Fruit fly (Drosophila melanogaster) whole organism, embryonic: ENCODE data around the gene dyw.

Experiments
- Abd-B ChIP-seq: fragments of 200-800 bp; sonication (Bioruptor generic); optimal IDR thresholded peaks from 2 replicates; lab custom pipeline; 2018; ENCODE audit warnings: missing biosample characterization, mild to moderate bottlenecking, missing genetic modification characterization, moderate library complexity
- CG10959 ChIP-seq: fragments of 200-800 bp; sonication (Bioruptor generic); IDR thresholded peaks from 2 replicates; pipeline ENCODE4 v1.3.6; 2022; ENCODE audit warnings: missing biosample characterization, missing genetic modification characterization
- CG11085 ChIP-seq: fragments of 200-800 bp; sonication (Bioruptor generic); IDR thresholded peaks from 2 replicates; pipeline ENCODE4 v1.3.6; 2022; ENCODE audit warnings: missing biosample characterization, missing genetic modification characterization
- CG11504 ChIP-seq: fragments of 200-800 bp; sonication (Bioruptor generic); optimal IDR thresholded peaks from 3 replicates; lab custom pipeline; 2019; ENCODE audit warnings: missing biosample characterization, mild to moderate bottlenecking, missing genetic modification characterization, moderate library complexity
- CG1233 ChIP-seq: fragments of 200-800 bp; sonication (Bioruptor generic); optimal IDR thresholded peaks from 4 replicates; lab custom pipeline; 2018; ENCODE audit warnings: missing biosample characterization, mild to moderate bottlenecking, missing genetic modification characterization
- CG14710 ChIP-seq: fragments of 200-800 bp; sonication (Bioruptor generic); optimal IDR thresholded peaks from 3 replicates; lab custom pipeline; 2019; ENCODE audit warnings: missing biosample characterization, mild to moderate bottlenecking, missing genetic modification characterization, moderate library complexity
- CG15073 ChIP-seq: fragments of 200-800 bp; sonication (Bioruptor generic); optimal IDR thresholded peaks from 2 replicates; lab custom pipeline; 2016; ENCODE audit warnings: missing biosample characterization, missing genetic modification characterization
- CG16863 ChIP-seq: fragments of 200-800 bp; sonication (Bioruptor generic); optimal IDR thresholded peaks from 3 replicates; lab custom pipeline; 2016; ENCODE audit warnings: missing biosample characterization, missing genetic modification characterization
- CG17612 ChIP-seq: fragments of 200-800 bp; sonication (Bioruptor generic); IDR thresholded peaks from 2 replicates; pipeline ENCODE4 v1.3.6; 2022; ENCODE audit warnings: missing biosample characterization, missing genetic modification characterization
- CG17802 ChIP-seq: fragments of 200-800 bp; sonication (Bioruptor generic); optimal IDR thresholded peaks from 2 replicates; lab custom pipeline; 2018; ENCODE audit warnings: missing biosample characterization, mild to moderate bottlenecking, missing genetic modification characterization, moderate library complexity
- CG18262 ChIP-seq: fragments of 200-800 bp; optimal IDR thresholded peaks from 3 replicates; lab custom pipeline; 2019; ENCODE audit warnings: missing biosample characterization, mild to moderate bottlenecking, missing genetic modification characterization, moderate library complexity
- CG18619 ChIP-seq: fragments of 200-800 bp; sonication (Bioruptor generic); optimal IDR thresholded peaks from 3 replicates; lab custom pipeline; 2017; ENCODE audit warnings: missing biosample characterization, mild to moderate bottlenecking, missing genetic modification characterization
- CG2875 ChIP-seq: fragments of 200-800 bp; sonication (Bioruptor generic); optimal IDR thresholded peaks from 2 replicates; lab custom pipeline; 2017; ENCODE audit warnings: missing biosample characterization, mild to moderate bottlenecking, missing genetic modification characterization, missing genetic modification reagents
- CG5180 ChIP-seq: fragments of 200-800 bp; sonication (Bioruptor generic); optimal IDR thresholded peaks from 3 replicates; lab custom pipeline; 2017; ENCODE audit warnings: missing biosample characterization, missing genetic modification characterization, mild to moderate bottlenecking, moderate library complexity, missing genetic modification reagents
- CG7556 ChIP-seq: fragments of 200-800 bp; sonication (Bioruptor generic); optimal IDR thresholded peaks from 2 replicates; lab custom pipeline; 2017; ENCODE audit warnings: missing biosample characterization, mild to moderate bottlenecking, missing genetic modification characterization
- CG8944 ChIP-seq: fragments of 200-800 bp; sonication (Bioruptor generic); optimal IDR thresholded peaks from 3 replicates; lab custom pipeline; 2016; ENCODE audit warnings: missing biosample characterization, missing genetic modification characterization
- CG9797 ChIP-seq: fragments of 200-800 bp; sonication (Bioruptor generic); optimal IDR thresholded peaks from 3 replicates; lab custom pipeline; 2018; ENCODE audit warnings: missing biosample characterization, mild to moderate bottlenecking, missing genetic modification characterization
- Deaf1 ChIP-seq: fragments of 200-800 bp; optimal IDR thresholded peaks from 3 replicates; lab custom pipeline; 2019; ENCODE audit warnings: missing biosample characterization, mild to moderate bottlenecking, missing genetic modification characterization, moderate library complexity
- Dfd ChIP-seq, 2 experiments: fragments of >200 bp; optimal IDR thresholded peaks; 2 replicates each; lab custom pipeline; 2017; ENCODE audit warnings: missing biosample characterization in 2 of 2, missing genetic modification characterization in 2 of 2
- HLH3B ChIP-seq: fragments of 200-800 bp; sonication (Bioruptor generic); IDR thresholded peaks from 2 replicates; pipeline ENCODE4 v1.3.6; 2022; ENCODE audit warnings: missing biosample characterization, missing genetic modification characterization
- Hr51 ChIP-seq, 2 experiments: fragments of 200-800 bp; sonication (Bioruptor generic); optimal IDR thresholded peaks; 2 replicates in 1 of 2; 3 replicates in 1 of 2; lab custom pipeline; 2016 to 2018; ENCODE audit warnings: missing biosample characterization in 2 of 2, missing genetic modification characterization in 2 of 2, mild to moderate bottlenecking in 1 of 2, moderate library complexity in 1 of 2
- Jarid2 ChIP-seq: fragments of 200-800 bp; sonication (Bioruptor generic); optimal IDR thresholded peaks from 3 replicates; lab custom pipeline; 2017; ENCODE audit warnings: mild to moderate bottlenecking, missing biosample characterization, missing genetic modification reagents, missing genetic modification characterization
- MTF-1 ChIP-seq: fragments of 200-800 bp; sonication (Bioruptor generic); optimal IDR thresholded peaks from 2 replicates; lab custom pipeline; 2018; ENCODE audit warnings: missing biosample characterization, mild to moderate bottlenecking, missing genetic modification characterization, borderline replicate concordance
- Nf-YB ChIP-seq: fragments of 200-800 bp; sonication (Bioruptor generic); optimal IDR thresholded peaks from 3 replicates; lab custom pipeline; 2019; ENCODE audit warnings: missing biosample characterization, mild to moderate bottlenecking, missing genetic modification characterization, moderate library complexity
- NfI ChIP-seq: fragments of 200-800 bp; sonication (Bioruptor generic); optimal IDR thresholded peaks from 3 replicates; lab custom pipeline; 2018; ENCODE audit warnings: missing biosample characterization, mild to moderate bottlenecking, missing genetic modification characterization, moderate library complexity
- Ptx1 ChIP-seq: fragments of 200-800 bp; sonication (Bioruptor generic); IDR thresholded peaks from 2 replicates; pipeline ENCODE4 v1.3.6; 2022; ENCODE audit warnings: missing biosample characterization, missing genetic modification characterization
- Sin3A ChIP-seq: fragments of >200 bp; optimal IDR thresholded peaks from 2 replicates; lab custom pipeline; 2018
- Six4 ChIP-seq: fragments of 200-800 bp; sonication (Bioruptor generic); optimal IDR thresholded peaks from 2 replicates; lab custom pipeline; 2016; ENCODE audit warnings: missing biosample characterization, missing genetic modification characterization
- TFAM ChIP-seq: fragments of 200-800 bp; sonication (Bioruptor generic); optimal IDR thresholded peaks from 2 replicates; lab custom pipeline; 2017; ENCODE audit warnings: missing biosample characterization, missing genetic modification characterization, inconsistent platforms
- ara ChIP-seq: fragments of 200-800 bp; sonication (Bioruptor generic); IDR thresholded peaks from 2 replicates; pipeline ENCODE4 v1.3.6; 2022; ENCODE audit warnings: missing biosample characterization, missing genetic modification characterization
- crol ChIP-seq: fragments of 200-800 bp; sonication (Bioruptor generic); IDR thresholded peaks from 2 replicates; pipeline ENCODE4 v1.3.6; 2022; ENCODE audit warnings: missing biosample characterization, missing genetic modification characterization
- crp ChIP-seq, 2 experiments: fragments of 200-800 bp; sonication (Bioruptor generic); optimal IDR thresholded peaks; 2 replicates in 1 of 2; 3 replicates in 1 of 2; lab custom pipeline; 2017; ENCODE audit warnings: missing biosample characterization in 2 of 2, missing genetic modification characterization in 2 of 2, mild to moderate bottlenecking in 1 of 2, moderate library complexity in 1 of 2
- da ChIP-seq: fragments of 200-800 bp; sonication (Bioruptor generic); optimal IDR thresholded peaks from 2 replicates; lab custom pipeline; 2016; ENCODE audit warnings: missing biosample characterization, missing genetic modification characterization
- emc ChIP-seq: fragments of 200-800 bp; sonication (Bioruptor generic); optimal IDR thresholded peaks from 2 replicates; lab custom pipeline; 2016; ENCODE audit warnings: missing biosample characterization, missing genetic modification characterization
- gem ChIP-seq: fragments of 200-800 bp; sonication (Bioruptor generic); optimal IDR thresholded peaks from 2 replicates; lab custom pipeline; 2019; ENCODE audit warnings: missing biosample characterization, mild to moderate bottlenecking, missing genetic modification characterization, moderate library complexity
- gfzf ChIP-seq: fragments of 200-800 bp; sonication (Bioruptor generic); optimal IDR thresholded peaks from 2 replicates; lab custom pipeline; 2016; ENCODE audit warnings: missing biosample characterization, mild to moderate bottlenecking, missing genetic modification characterization, moderate library complexity
- gsb ChIP-seq: fragments of 200-800 bp; sonication (Bioruptor generic); IDR thresholded peaks from 2 replicates; pipeline ENCODE4 v1.3.6; 2022; ENCODE audit warnings: missing biosample characterization, missing genetic modification characterization
- ham ChIP-seq: fragments of 200-800 bp; sonication (Bioruptor generic); IDR thresholded peaks from 2 replicates; pipeline ENCODE4 v1.3.6; 2022; ENCODE audit warnings: missing biosample characterization, missing genetic modification characterization
- ken ChIP-seq: fragments of 200-800 bp; sonication (Bioruptor generic); IDR thresholded peaks from 3 replicates; pipeline ENCODE4 v1.3.6; 2022; ENCODE audit warnings: missing biosample characterization, missing genetic modification characterization
- luna ChIP-seq: fragments of 200-800 bp; sonication (Bioruptor generic); optimal IDR thresholded peaks from 2 replicates; lab custom pipeline; 2016; ENCODE audit warnings: missing biosample characterization, missing genetic modification characterization
- mld ChIP-seq: fragments of 200-800 bp; sonication (Bioruptor generic); IDR thresholded peaks from 3 replicates; pipeline ENCODE4 v1.3.6; 2022; ENCODE audit warnings: missing biosample characterization, missing genetic modification characterization; ENCODE audit not compliant: partially characterized antibody
- pum ChIP-seq: fragments of 200-800 bp; sonication (Bioruptor generic); optimal IDR thresholded peaks from 2 replicates; lab custom pipeline; 2016; ENCODE audit warnings: missing biosample characterization, missing genetic modification characterization
- scrt ChIP-seq: fragments of 200-800 bp; sonication (Bioruptor generic); optimal IDR thresholded peaks from 2 replicates; lab custom pipeline; 2018; ENCODE audit warnings: missing biosample characterization, mild to moderate bottlenecking, missing genetic modification characterization, moderate library complexity
- slou ChIP-seq: fragments of 200-800 bp; sonication (Bioruptor generic); optimal IDR thresholded peaks from 3 replicates; lab custom pipeline; 2016; ENCODE audit warnings: missing biosample characterization, missing genetic modification characterization
- stwl ChIP-seq: fragments of 200-800 bp; sonication (Bioruptor generic); optimal IDR thresholded peaks from 3 replicates; lab custom pipeline; 2018; ENCODE audit warnings: missing biosample characterization, mild to moderate bottlenecking, missing genetic modification characterization, moderate library complexity
- tio ChIP-seq: fragments of 200-800 bp; sonication (Bioruptor generic); optimal IDR thresholded peaks from 2 replicates; lab custom pipeline; 2017; ENCODE audit warnings: missing biosample characterization, missing genetic modification characterization, inconsistent platforms
- toy ChIP-seq: fragments of 200-800 bp; sonication (Bioruptor generic); IDR thresholded peaks from 2 replicates; pipeline ENCODE4 v1.3.6; 2022; ENCODE audit warnings: missing biosample characterization, missing genetic modification characterization
- trem ChIP-seq: fragments of 200-800 bp; optimal IDR thresholded peaks from 3 replicates; lab custom pipeline; 2019; ENCODE audit warnings: missing biosample characterization, mild to moderate bottlenecking, missing genetic modification characterization, moderate library complexity
- vvl ChIP-seq: fragments of 200-800 bp; sonication (Bioruptor generic); IDR thresholded peaks from 2 replicates; pipeline ENCODE4 v1.3.6; 2022; ENCODE audit warnings: missing biosample characterization, missing genetic modification characterization

dyw gene

dm6 chrX:2727506-2727905 is 33.8 kb upstream of the dyw start, which contains the start of gene dwg (continued):
- TF ChIP-seq MTF-1 (GFP tag; lab: Kevin White, UChicago): no peak
- TF ChIP-seq NfI (GFP tag; lab: Kevin White, UChicago): no peak
- no peak for TF ChIP-seq Jarid2 (GFP tag; lab: Kevin White, UChicago)
- no peak for TF ChIP-seq ken (GFP tag; lab: Robert Waterston, UW)
- no peak for TF ChIP-seq CG11504 (tag; lab: Kevin White, UChicago)
- TF ChIP-seq mld (GFP tag; lab: Robert Waterston, UW): peak; percentile 82; the same call in 2 of the 3 replicates
- no peak for TF ChIP-seq scrt
- no peak for TF ChIP-seq pum
- no peak for TF ChIP-seq gsb (GFP tag; lab: Robert Waterston, UW)
- no peak for TF ChIP-seq vvl
- no peak for TF ChIP-seq Nf-YB (GFP tag; lab: Kevin White, UChicago)

DNA sequence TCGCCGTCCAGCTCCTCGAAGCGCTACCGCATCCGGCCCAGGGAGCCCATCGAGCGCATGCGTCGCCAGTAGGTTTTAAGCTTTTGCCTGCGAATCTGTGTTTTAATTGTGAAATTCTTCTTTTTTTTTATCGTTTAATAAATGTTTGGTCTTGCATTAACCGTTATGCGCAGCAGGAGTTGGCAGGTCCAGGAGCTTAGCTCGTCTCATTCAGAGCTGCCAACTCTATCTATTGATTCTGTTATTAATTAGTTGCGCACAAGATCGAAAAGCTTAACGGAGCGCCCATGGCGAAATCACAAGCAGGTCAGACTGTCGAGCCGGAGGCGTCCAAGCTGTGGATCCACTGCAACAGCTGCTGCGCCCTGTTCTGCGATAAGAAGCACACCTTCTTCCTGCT is 32.7 kb upstream of the dyw start, which contains the start of gene vilya:
TSS of gene vilya (plus strand) at position 259 of the 400 bp plus-strand sequence.
- TF ChIP-seq trem (peak; percentile 92), tio (GFP tag; lab: Kevin White, UChicago) (no peak), Sin3A (lab: Kevin White, UChicago) (no peak), HLH3B (no peak), gfzf (GFP tag; lab: Kevin White, UChicago) (no peak), CG11085 (GFP tag; lab: Robert Waterston, UW) (no peak), luna (GFP tag; lab: Kevin White, UChicago) (no peak)
- TF ChIP-seq, all 482 proteins: peak for 1

dm6 chrX:2720122-2720521 is 26.4 kb upstream of the dyw start, which contains the start of gene CG2701:
CG2701 (minus strand) TSS chrX:2720327.
- no peak for TF ChIP-seq Six4
- no peak for TF ChIP-seq Dfd (GFP tag; optimal IDR thresholded peaks at IDR 0.05; lab: Kevin White, UChicago)
- no peak for TF ChIP-seq Ptx1 (GFP tag; lab: Robert Waterston, UW)
- TF ChIP-seq TFAM (GFP tag; lab: Kevin White, UChicago): no peak
- no peak for TF ChIP-seq CG16863 (GFP tag; lab: Kevin White, UChicago)
- TF ChIP-seq Abd-B (GFP tag; lab: Kevin White, UChicago): no peak
- no peak for TF ChIP-seq Deaf1
- TF ChIP-seq CG8944 (GFP tag; lab: Kevin White, UChicago): peak; percentile 24
- no peak for TF ChIP-seq CG18262
- no peak for TF ChIP-seq da (GFP tag; lab: Kevin White, UChicago)
- no peak for TF ChIP-seq CG2875 (GFP tag; lab: Kevin White, UChicago)
- no peak for TF ChIP-seq CG17802 (tag; lab: Kevin White, UChicago)
- TF ChIP-seq CG5180 (GFP tag; lab: Kevin White, UChicago): no peak
- TF ChIP-seq toy: no peak
- no peak for TF ChIP-seq CG7556
- TF ChIP-seq slou (GFP tag; lab: Kevin White, UChicago): no peak
- TF ChIP-seq stwl (tag; lab: Kevin White, UChicago): peak; percentile 80
- no peak for TF ChIP-seq Hr51 (GFP tag; optimal IDR thresholded peaks at IDR 0.05; lab: Kevin White, UChicago)
- no peak for TF ChIP-seq crol
- no peak for TF ChIP-seq CG10959 (GFP tag; lab: Robert Waterston, UW)
- TF ChIP-seq emc (GFP tag; lab: Kevin White, UChicago): no peak
- no peak for TF ChIP-seq ham
- peak in 1 of 2 experiments; percentile 18 for TF ChIP-seq crp (GFP tag; optimal IDR thresholded peaks at IDR 0.05; lab: Kevin White, UChicago)
- TF ChIP-seq vvl: no peak
- TF ChIP-seq CG9797: peak; percentile 8
- TF ChIP-seq CG17612 (GFP tag; lab: Robert Waterston, UW): no peak
- TF ChIP-seq CG15073 (GFP tag; lab: Kevin White, UChicago): no peak
- TF ChIP-seq gem: no peak
- TF ChIP-seq CG1233: no peak
- TF ChIP-seq CG14710 (tag; lab: Kevin White, UChicago): peak; percentile 32
- TF ChIP-seq CG18619 (GFP tag; lab: Kevin White, UChicago): no peak
- TF ChIP-seq ara (GFP tag; lab: Robert Waterston, UW): no peak
